Worm (Caenorhabditis elegans): ENCODE measurements around the gene Y62E10A.20.

The Y62E10A.20 gene

DNA sequence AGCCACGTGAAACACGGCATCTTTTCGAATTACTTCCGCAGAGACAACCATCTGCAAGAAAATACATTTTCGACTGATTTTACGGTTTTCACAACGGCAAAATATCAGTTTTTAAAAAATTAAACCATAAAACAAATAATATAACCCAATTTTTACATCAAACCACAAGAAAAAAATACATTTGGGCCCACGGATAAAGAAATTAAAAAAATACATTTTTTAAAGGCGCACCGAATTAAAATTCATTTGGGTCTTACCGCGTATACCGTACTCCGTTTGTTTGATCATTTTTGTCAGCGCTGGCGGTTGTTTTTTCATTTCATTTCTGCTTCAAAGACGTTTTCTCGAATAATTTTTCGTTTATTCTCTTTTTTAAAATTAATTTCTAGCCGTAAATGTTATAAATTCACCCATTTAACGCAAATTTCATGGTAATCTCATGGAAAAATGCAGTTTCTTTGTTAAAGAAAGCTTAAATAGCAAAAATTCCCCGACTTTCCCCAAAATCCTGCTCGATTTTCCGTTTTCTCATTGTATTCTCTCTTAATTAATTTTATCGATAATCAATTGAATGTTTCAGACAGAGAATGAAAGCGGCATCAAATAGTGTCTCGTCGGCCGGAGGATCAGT lies 32.6 kb downstream of the Y62E10A.20 start, which contains the start of the genes rec-8 and mex-5:
Gene rec-8 (minus strand): TSS at position 51 of the 631 bp plus-strand sequence.
Gene mex-5 (plus strand): TSS at position 581 of the 631 bp plus-strand sequence.
- TF ChIP-seq unc-62 (GFP tag; optimal IDR thresholded peaks at IDR 0.05) = no peak

DNA sequence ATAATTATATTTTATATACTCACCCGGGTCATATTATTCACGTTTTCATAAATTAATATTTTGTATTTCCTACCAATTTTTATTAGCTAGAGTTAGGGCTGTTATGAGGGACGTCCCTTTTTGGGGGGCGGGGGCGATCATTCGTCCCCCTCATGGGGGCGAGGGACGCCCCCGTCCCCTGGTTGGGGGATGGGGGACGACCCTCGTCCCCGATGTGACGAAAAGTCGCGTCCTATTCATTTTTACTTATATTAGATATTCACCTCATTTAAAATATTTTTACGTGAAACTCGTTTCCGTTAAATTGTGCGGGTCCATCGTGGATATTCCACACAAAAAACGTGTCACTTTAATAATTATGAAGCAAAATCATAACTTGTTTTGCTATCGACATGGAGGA lies 37.3 kb downstream of the Y62E10A.20 start, which contains the start of gene W02A2.12:
Gene W02A2.12 (minus strand): TSS at position 240 of the 400 bp plus-strand sequence.
- no peak for TF ChIP-seq unc-62 (GFP tag; optimal IDR thresholded peaks at IDR 0.05)

DNA sequence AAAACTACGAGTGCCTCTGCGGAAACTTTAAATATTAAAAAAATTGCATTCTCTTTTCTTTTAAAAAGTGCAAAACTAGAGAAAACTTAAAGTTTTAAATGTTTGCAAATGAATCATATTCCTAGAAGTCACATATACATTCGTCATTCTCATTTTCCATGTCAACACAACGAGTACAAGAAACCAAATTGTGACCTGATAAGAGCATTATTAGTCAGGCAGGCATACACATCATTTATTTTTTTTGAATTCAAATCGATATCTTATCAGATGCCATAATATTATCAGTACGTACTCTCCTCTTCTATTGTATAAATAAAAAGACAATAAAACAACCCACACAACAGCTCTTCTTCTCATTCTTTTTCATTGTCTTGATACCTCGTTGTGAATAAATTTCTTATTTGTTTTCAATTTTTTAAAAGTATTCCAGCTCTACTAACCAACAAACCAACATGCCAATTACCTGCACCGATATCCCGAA lies 38.6 kb downstream of the Y62E10A.20 start, which contains the start of gene W02A2.9:
Gene W02A2.9 (plus strand): TSS at position 434 of the 484 bp plus-strand sequence.
- no peak for TF ChIP-seq unc-62 (GFP tag; optimal IDR thresholded peaks at IDR 0.05)

DNA sequence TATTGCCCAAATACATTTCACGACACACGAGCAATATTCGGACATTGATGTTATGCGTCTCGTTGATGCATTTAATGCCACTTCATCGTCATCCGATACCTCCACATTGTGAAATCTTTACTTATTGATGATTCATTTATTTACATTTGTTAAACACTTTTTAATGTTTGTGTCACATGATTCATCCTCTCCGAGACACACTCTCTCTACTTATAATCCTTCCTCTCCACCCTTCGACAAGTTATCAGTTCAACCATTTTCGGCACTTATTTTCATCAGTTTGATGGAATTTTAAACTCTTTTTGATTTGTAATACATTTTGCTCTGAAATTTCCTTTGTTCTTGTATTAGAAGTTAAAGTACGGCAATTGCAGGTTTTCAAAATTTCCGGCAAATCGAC lies 39.8 kb downstream of the Y62E10A.20 start:
- TF ChIP-seq unc-62 (GFP tag; optimal IDR thresholded peaks at IDR 0.05) = no peak

DNA sequence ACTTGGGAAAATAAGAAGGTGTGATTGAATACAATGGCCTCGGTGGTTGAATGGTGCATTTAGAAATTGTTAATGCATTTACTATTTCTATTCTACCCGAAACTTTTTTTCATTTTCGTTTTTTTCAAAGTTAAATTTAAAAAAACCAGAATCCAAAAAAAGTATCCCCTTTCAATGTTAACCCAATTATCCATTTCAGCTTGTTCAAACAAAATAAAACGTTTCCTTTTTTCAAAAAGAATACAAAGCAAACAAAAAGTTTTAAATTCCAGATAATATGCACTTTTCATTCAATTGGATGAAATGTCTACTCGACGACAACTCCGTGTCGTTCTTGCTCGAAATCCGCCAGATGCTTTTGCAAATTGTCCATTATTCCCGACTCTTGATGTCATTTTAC lies 43.3 kb downstream of the Y62E10A.20 start, which contains the start of gene W02A2.5:
Gene W02A2.5 (plus strand): TSS at position 301 of the 400 bp plus-strand sequence.
- no peak for TF ChIP-seq unc-62 (GFP tag; optimal IDR thresholded peaks at IDR 0.05)

DNA sequence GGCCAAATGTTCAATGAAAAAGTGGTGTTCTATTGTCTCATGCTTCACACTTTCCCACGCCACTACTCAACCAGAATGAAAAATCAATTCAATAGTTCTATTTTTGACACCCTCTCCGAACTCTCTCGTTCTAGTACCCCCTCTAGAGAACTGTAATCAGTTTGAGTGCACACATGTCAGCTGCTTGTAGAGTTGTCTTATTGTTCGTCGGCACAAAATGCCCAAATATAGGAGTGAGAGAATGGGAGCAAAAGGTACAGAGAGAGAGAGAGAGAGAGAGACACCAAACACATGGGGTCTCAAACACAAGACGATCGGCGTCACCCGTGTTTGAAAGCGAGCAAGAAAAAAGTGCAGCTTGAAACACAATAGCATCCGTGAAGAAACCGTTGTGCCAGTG lies 51.6 kb downstream of the Y62E10A.20 start:
- TF ChIP-seq unc-62 (GFP tag; optimal IDR thresholded peaks at IDR 0.05) = no peak
